Worm (Caenorhabditis elegans) whole organism, L3 larva: ENCODE results near the gene Y59C2A.1.
"Not testable (repeated sequence)": the region's sequence is repeated elsewhere in the genome, so short reads cannot be mapped to it uniquely, and the experiment has no call there.

Experiments used
- ZK546.5 ChIP-seq: sonication (generic microtip); optimal IDR thresholded peaks from 2 replicates; lab custom pipeline; 2017; ENCODE audit warnings: missing biosample characterization, missing genetic modification characterization
- ceh-28 ChIP-seq: fragments of 150-350 bp; optimal IDR thresholded peaks from 2 replicates; lab custom pipeline; 2014; ENCODE audit warnings: missing biosample characterization, missing genetic modification reagents, missing genetic modification characterization
- daf-12 ChIP-seq: fragments of 150-350 bp; optimal IDR thresholded peaks from 2 replicates; lab custom pipeline; 2014; ENCODE audit warnings: missing biosample characterization, missing genetic modification reagents, missing genetic modification characterization
- eor-1 ChIP-seq, 2 experiments: fragments of 150-350 bp; optimal IDR thresholded peaks; 2 replicates each; lab custom pipeline; 2014 to 2018; ENCODE audit warnings: missing biosample characterization in 2 of 2, missing genetic modification characterization in 2 of 2
- fkh-10 ChIP-seq: sonication (generic microtip); optimal IDR thresholded peaks from 2 replicates; lab custom pipeline; 2017; ENCODE audit warnings: missing biosample characterization, missing genetic modification reagents, missing genetic modification characterization
- nhr-12 ChIP-seq: fragments of 150-350 bp; optimal IDR thresholded peaks from 2 replicates; lab custom pipeline; 2014; ENCODE audit warnings: missing biosample characterization, missing genetic modification characterization
- nhr-237 ChIP-seq: fragments of 150-350 bp; optimal IDR thresholded peaks from 2 replicates; lab custom pipeline; 2014; ENCODE audit warnings: missing biosample characterization, missing genetic modification characterization
- pha-4 ChIP-seq: fragments of 150-350 bp; optimal IDR thresholded peaks from 2 replicates; lab custom pipeline; 2014; ENCODE audit warnings: missing biosample characterization, missing genetic modification reagents, missing genetic modification characterization

Gene Y59C2A.1

ce11 chrII:2253676-2254075 is 45.8 kb downstream of the Y59C2A.1 start:
- no peak for TF ChIP-seq ceh-28 (tag; lab: Kevin White, UChicago)
- TF ChIP-seq nhr-237 (tag; lab: Kevin White, UChicago): no peak
- no peak for TF ChIP-seq fkh-10 (GFP tag; lab: Kevin White, UChicago)
- no peak for TF ChIP-seq pha-4
- no peak for TF ChIP-seq ZK546.5 (tag; lab: Kevin White, UChicago)

DNA sequence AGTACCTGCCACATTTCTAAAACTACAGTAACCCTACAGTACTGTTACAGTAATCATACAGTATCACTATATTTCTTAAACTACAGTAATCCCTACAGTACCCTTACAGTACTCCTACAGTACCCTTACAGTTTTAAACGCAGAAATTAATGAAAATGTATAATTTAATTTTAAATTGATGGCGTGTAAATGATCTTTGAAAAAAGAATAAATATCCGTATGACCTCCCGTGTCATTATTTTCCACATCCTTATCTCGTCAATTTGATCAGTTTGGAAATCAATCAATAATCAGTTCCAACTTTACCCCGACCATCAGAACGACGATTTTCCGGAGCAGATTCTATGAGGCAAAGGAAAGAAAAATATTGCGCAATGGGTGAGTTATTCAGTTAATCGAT is 46.9 kb downstream of the Y59C2A.1 start, which contains the start of gene K09F6.3:
Gene K09F6.3 (plus strand): TSS at position 301 of the 400 bp plus-strand sequence.
- TF ChIP-seq nhr-12 (tag; lab: Kevin White, UChicago); daf-12; eor-1 (tag; optimal IDR thresholded peaks at IDR 0.05; lab: Kevin White, UChicago): not testable (repeated sequence)
